Fruit fly (Drosophila melanogaster) whole organism, wandering third instar larva: ENCODE measurements around the gene Grip91.

ENCODE experiments used
- Abd-B ChIP-seq: fragments of >200 bp; optimal IDR thresholded peaks from 2 replicates; lab custom pipeline; 2017; ENCODE audit warnings: missing biosample characterization, missing genetic modification characterization
- jim ChIP-seq: fragments of 175-275, 200-325 bp; sonication (Bioruptor generic); optimal IDR thresholded peaks from 2 replicates; lab custom pipeline; 2016; ENCODE audit warnings: missing biosample characterization, mild to moderate bottlenecking, missing genetic modification characterization
- usp ChIP-seq: fragments of >200 bp; optimal IDR thresholded peaks from 2 replicates; lab custom pipeline; 2017; ENCODE audit warnings: missing biosample characterization, missing genetic modification characterization

DNA sequence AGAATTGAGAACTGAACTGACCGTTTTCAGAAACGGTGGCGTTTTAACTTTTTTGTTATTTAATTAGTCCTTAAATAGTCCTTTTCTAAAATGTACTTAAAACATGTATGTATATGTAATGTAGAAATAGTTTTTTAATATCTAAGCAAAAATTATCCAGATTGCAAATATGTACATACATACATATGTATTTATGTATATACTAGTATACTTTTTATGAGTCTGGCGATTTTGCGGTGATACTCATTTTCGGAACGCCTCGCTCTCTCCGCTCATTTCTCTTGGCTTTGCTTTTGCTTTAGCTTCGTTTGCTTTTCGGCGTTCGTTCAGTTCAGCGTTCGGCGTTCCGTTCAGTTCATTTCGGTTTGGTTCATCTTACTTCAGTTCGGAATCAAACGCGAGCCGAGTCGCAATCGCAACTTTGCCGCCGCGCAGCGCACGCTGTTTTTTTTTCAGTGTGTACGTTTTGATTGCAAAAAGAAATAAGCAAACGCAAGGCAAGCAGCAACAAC is 17.9 kb upstream of the Grip91 start, which contains the start of gene rdgB:
- no peak for TF ChIP-seq usp (GFP tag; lab: Kevin White, UChicago)
- TF ChIP-seq jim, result no peak
- no peak for TF ChIP-seq Abd-B (GFP tag; lab: Kevin White, UChicago)
